Fruit fly (Drosophila melanogaster) whole organism, embryonic: ENCODE measurements around the gene PLCXD.
A peak's percentile ranks its signal among the peaks of the same experiment; 100 is the strongest.

Experiments used
- ATbp ChIP-seq: fragments of 200-800 bp; sonication (Bioruptor generic); optimal IDR thresholded peaks from 2 replicates; lab custom pipeline; 2017; ENCODE audit warnings: missing biosample characterization, mild to moderate bottlenecking, missing genetic modification characterization, missing genetic modification reagents
- Atf6 ChIP-seq: fragments of 200-800 bp; sonication (Bioruptor generic); IDR thresholded peaks from 2 replicates; pipeline ENCODE4 v1.3.6; 2022; ENCODE audit warnings: missing biosample characterization, missing genetic modification characterization
- Bgb ChIP-seq: fragments of 200-800 bp; sonication (Bioruptor generic); IDR thresholded peaks from 2 replicates; pipeline ENCODE4 v1.3.6; 2022; ENCODE audit warnings: missing biosample characterization, missing genetic modification characterization; ENCODE audit not compliant: partially characterized antibody
- CG10209 ChIP-seq: fragments of 200-800 bp; sonication (Bioruptor generic); optimal IDR thresholded peaks from 3 replicates; lab custom pipeline; 2017; ENCODE audit warnings: missing biosample characterization, mild to moderate bottlenecking, missing genetic modification characterization, missing genetic modification reagents
- CG11456 ChIP-seq: fragments of 200-800 bp; sonication (Bioruptor generic); IDR thresholded peaks from 3 replicates; pipeline ENCODE4 v1.3.6; 2022; ENCODE audit warnings: missing biosample characterization, missing genetic modification characterization
- CG11504 ChIP-seq: fragments of 200-800 bp; sonication (Bioruptor generic); optimal IDR thresholded peaks from 3 replicates; lab custom pipeline; 2019; ENCODE audit warnings: missing biosample characterization, mild to moderate bottlenecking, missing genetic modification characterization, moderate library complexity
- CG12071 ChIP-seq: fragments of 200-800 bp; sonication (Bioruptor generic); optimal IDR thresholded peaks from 3 replicates; lab custom pipeline; 2018; ENCODE audit warnings: missing biosample characterization, mild to moderate bottlenecking, missing genetic modification characterization
- CG12219 ChIP-seq: fragments of 200-800 bp; sonication (Bioruptor generic); optimal IDR thresholded peaks from 3 replicates; lab custom pipeline; 2018; ENCODE audit warnings: missing biosample characterization, mild to moderate bottlenecking, missing genetic modification characterization
- CG13123 ChIP-seq: fragments of 200-800 bp; sonication (Bioruptor generic); optimal IDR thresholded peaks from 2 replicates; lab custom pipeline; 2016; ENCODE audit warnings: missing biosample characterization, missing genetic modification characterization
- CG13424 ChIP-seq: fragments of 200-800 bp; sonication (Bioruptor generic); optimal IDR thresholded peaks from 2 replicates; lab custom pipeline; 2019; ENCODE audit warnings: missing biosample characterization, mild to moderate bottlenecking, missing genetic modification characterization, moderate library complexity
- CG15269 ChIP-seq: fragments of 200-800 bp; sonication (Bioruptor generic); optimal IDR thresholded peaks from 2 replicates; lab custom pipeline; 2018; ENCODE audit warnings: missing biosample characterization, mild to moderate bottlenecking, missing genetic modification characterization, moderate library complexity
- CG15514 ChIP-seq: fragments of 200-800 bp; sonication (Bioruptor generic); optimal IDR thresholded peaks from 3 replicates; lab custom pipeline; 2017; ENCODE audit warnings: missing biosample characterization, missing genetic modification characterization, mild to moderate bottlenecking, moderate library complexity, missing genetic modification reagents
- CG1603 ChIP-seq: fragments of 200-800 bp; sonication (Bioruptor generic); optimal IDR thresholded peaks from 2 replicates; lab custom pipeline; 2019; ENCODE audit warnings: missing biosample characterization, mild to moderate bottlenecking, missing genetic modification characterization, moderate library complexity
- CG17359 ChIP-seq: fragments of 200-800 bp; sonication (Bioruptor generic); optimal IDR thresholded peaks from 3 replicates; lab custom pipeline; 2018; ENCODE audit warnings: missing biosample characterization, mild to moderate bottlenecking, missing genetic modification characterization, moderate library complexity
- CG33557 ChIP-seq: fragments of 200-800 bp; sonication (Bioruptor generic); optimal IDR thresholded peaks from 2 replicates; lab custom pipeline; 2019; ENCODE audit warnings: missing biosample characterization, mild to moderate bottlenecking, missing genetic modification characterization, moderate library complexity
- CG7839 ChIP-seq: fragments of 200-800 bp; sonication (Bioruptor generic); optimal IDR thresholded peaks from 3 replicates; lab custom pipeline; 2018; ENCODE audit warnings: missing biosample characterization, mild to moderate bottlenecking, missing genetic modification characterization, moderate library complexity
- CrebB ChIP-seq: fragments of 200-800 bp; sonication (Bioruptor generic); optimal IDR thresholded peaks from 3 replicates; lab custom pipeline; 2018; ENCODE audit warnings: missing biosample characterization, mild to moderate bottlenecking, missing genetic modification characterization
- Dfd ChIP-seq, 2 experiments: fragments of >200 bp; optimal IDR thresholded peaks; 2 replicates each; lab custom pipeline; 2017; ENCODE audit warnings: missing biosample characterization in 2 of 2, missing genetic modification characterization in 2 of 2
- Dip2 ChIP-seq: fragments of 200-800 bp; sonication (Bioruptor generic); IDR thresholded peaks from 2 replicates; pipeline ENCODE4 v1.3.6; 2022; ENCODE audit warnings: missing biosample characterization, missing genetic modification characterization
- Drgx ChIP-seq: fragments of 200-800 bp; sonication (Bioruptor generic); IDR thresholded peaks from 2 replicates; pipeline ENCODE4 v1.3.6; 2022; ENCODE audit warnings: missing biosample characterization, missing genetic modification characterization
- E2f1 ChIP-seq: fragments of 200-800 bp; sonication (Bioruptor generic); IDR thresholded peaks from 2 replicates; pipeline ENCODE4 v1.3.6; 2022; ENCODE audit warnings: missing biosample characterization, missing genetic modification characterization
- E2f2 ChIP-seq: fragments of 200-800 bp; sonication (Bioruptor generic); IDR thresholded peaks from 2 replicates; pipeline ENCODE4 v1.3.6; 2022; ENCODE audit warnings: missing biosample characterization, missing genetic modification characterization
- Ets65A ChIP-seq: fragments of 200-800 bp; sonication (Bioruptor generic); peaks from one replicate; lab custom pipeline; 2016; ENCODE audit warnings: missing biosample characterization, missing genetic modification characterization
- Hmr ChIP-seq: fragments of 200-800 bp; sonication (Bioruptor generic); optimal IDR thresholded peaks from 3 replicates; lab custom pipeline; 2017; ENCODE audit warnings: mild to moderate bottlenecking, missing biosample characterization, missing genetic modification reagents, missing genetic modification characterization
- NfI ChIP-seq: fragments of 200-800 bp; sonication (Bioruptor generic); optimal IDR thresholded peaks from 3 replicates; lab custom pipeline; 2018; ENCODE audit warnings: missing biosample characterization, mild to moderate bottlenecking, missing genetic modification characterization, moderate library complexity
- PHDP ChIP-seq: fragments of 200-800 bp; sonication (Bioruptor generic); optimal IDR thresholded peaks from 3 replicates; lab custom pipeline; 2018; ENCODE audit warnings: missing biosample characterization, mild to moderate bottlenecking, missing genetic modification characterization, moderate library complexity
- Ptx1 ChIP-seq: fragments of 200-800 bp; sonication (Bioruptor generic); IDR thresholded peaks from 2 replicates; pipeline ENCODE4 v1.3.6; 2022; ENCODE audit warnings: missing biosample characterization, missing genetic modification characterization
- Rfx ChIP-seq: fragments of 200-800 bp; sonication (Bioruptor generic); IDR thresholded peaks from 2 replicates; pipeline ENCODE4 v1.3.6; 2022; ENCODE audit warnings: missing biosample characterization, missing genetic modification characterization
- Usf ChIP-seq: fragments of 200-800 bp; sonication (Bioruptor generic); optimal IDR thresholded peaks from 2 replicates; lab custom pipeline; 2017; ENCODE audit warnings: missing genotype, missing biosample characterization, missing genetic modification characterization
- cg ChIP-seq: fragments of 200-800 bp; sonication (Bioruptor generic); optimal IDR thresholded peaks from 3 replicates; lab custom pipeline; 2019; ENCODE audit warnings: missing biosample characterization, mild to moderate bottlenecking, missing genetic modification characterization, moderate library complexity
- chinmo ChIP-seq: fragments of 200-800 bp; sonication (Bioruptor generic); IDR thresholded peaks from 4 replicates; pipeline ENCODE4 v1.3.6; 2022; ENCODE audit warnings: missing biosample characterization, missing genetic modification characterization; ENCODE audit not compliant: partially characterized antibody
- fd3F ChIP-seq: fragments of 200-800 bp; sonication (Bioruptor generic); optimal IDR thresholded peaks from 2 replicates; lab custom pipeline; 2018; ENCODE audit warnings: missing biosample characterization, mild to moderate bottlenecking, missing genetic modification characterization, moderate library complexity
- gsb ChIP-seq: fragments of 200-800 bp; sonication (Bioruptor generic); IDR thresholded peaks from 2 replicates; pipeline ENCODE4 v1.3.6; 2022; ENCODE audit warnings: missing biosample characterization, missing genetic modification characterization
- ind ChIP-seq: fragments of 200-800 bp; sonication (Bioruptor generic); optimal IDR thresholded peaks from 3 replicates; lab custom pipeline; 2016; ENCODE audit warnings: missing biosample characterization, missing genetic modification characterization
- lab ChIP-seq: fragments of 200-800 bp; sonication (Bioruptor generic); optimal IDR thresholded peaks from 3 replicates; lab custom pipeline; 2017; ENCODE audit warnings: missing biosample characterization, missing genetic modification characterization, mild to moderate bottlenecking, moderate library complexity, missing genetic modification reagents
- lov ChIP-seq, 2 experiments: fragments of 200-800 bp in 1 of 2; fragments of >200 bp in 1 of 2; sonication (Bioruptor generic) in 1 of 2; IDR thresholded peaks in 1 of 2; optimal IDR thresholded peaks in 1 of 2; 2 replicates in 1 of 2; 3 replicates in 1 of 2; pipeline versions ENCODE4 v1.3.6 to Lab custom; 2017 to 2022; ENCODE audit warnings: missing biosample characterization in 1 of 2, missing genetic modification characterization in 1 of 2
- nerfin-2 ChIP-seq: fragments of 200-800 bp; sonication (Bioruptor generic); IDR thresholded peaks from 2 replicates; pipeline ENCODE4 v1.3.6; 2022; ENCODE audit warnings: missing biosample characterization, missing genetic modification characterization; ENCODE audit not compliant: partially characterized antibody
- org-1 ChIP-seq: fragments of 200-800 bp; sonication (Bioruptor generic); optimal IDR thresholded peaks from 2 replicates; lab custom pipeline; 2017; ENCODE audit warnings: missing biosample characterization, missing genetic modification characterization
- pan ChIP-seq, 4 experiments: fragments of >200 bp in 3 of 4; fragments of 200-800 bp in 1 of 4; sonication (Bioruptor generic) in 1 of 4; optimal IDR thresholded peaks in 3 of 4; IDR thresholded peaks in 1 of 4; 2 replicates each; pipeline versions ENCODE4 v1.3.6 to Lab custom; 2017 to 2022; ENCODE audit warnings: missing biosample characterization in 2 of 4, missing genetic modification characterization in 2 of 4, mixed read lengths in 1 of 4
- pros ChIP-seq: fragments of 200-800 bp; sonication (Bioruptor generic); optimal IDR thresholded peaks from 3 replicates; lab custom pipeline; 2019; ENCODE audit warnings: missing biosample characterization, mild to moderate bottlenecking, missing genetic modification characterization, moderate library complexity
- row ChIP-seq: fragments of 200-800 bp; sonication (Bioruptor generic); IDR thresholded peaks from 3 replicates; pipeline ENCODE4 v1.3.6; 2022; ENCODE audit warnings: missing biosample characterization, missing genetic modification characterization
- sd ChIP-seq: fragments of 200-800 bp; sonication (Bioruptor generic); optimal IDR thresholded peaks from 3 replicates; lab custom pipeline; 2018; ENCODE audit warnings: missing biosample characterization, mild to moderate bottlenecking, missing genetic modification characterization, moderate library complexity
- slbo ChIP-seq: fragments of 200-800 bp; sonication (Bioruptor generic); IDR thresholded peaks from 2 replicates; pipeline ENCODE4 v1.3.6; 2022; ENCODE audit warnings: missing biosample characterization, missing genetic modification characterization
- sob ChIP-seq: fragments of 200-800 bp; sonication (Bioruptor generic); IDR thresholded peaks from 2 replicates; pipeline ENCODE4 v1.3.6; 2022; ENCODE audit warnings: missing biosample characterization, missing genetic modification characterization
- stwl ChIP-seq: fragments of 200-800 bp; sonication (Bioruptor generic); optimal IDR thresholded peaks from 3 replicates; lab custom pipeline; 2018; ENCODE audit warnings: missing biosample characterization, mild to moderate bottlenecking, missing genetic modification characterization, moderate library complexity
- tap ChIP-seq: fragments of 200-800 bp; optimal IDR thresholded peaks from 3 replicates; lab custom pipeline; 2019; ENCODE audit warnings: missing biosample characterization, mild to moderate bottlenecking, missing genetic modification characterization, moderate library complexity
- tup ChIP-seq: fragments of 200-800 bp; sonication (Bioruptor generic); optimal IDR thresholded peaks from 2 replicates; lab custom pipeline; 2016; ENCODE audit warnings: missing biosample characterization, mild to moderate bottlenecking, missing genetic modification characterization, moderate library complexity

Gene PLCXD

dm6 chr2L:12025505-12025904 lies 23.7 kb upstream of the PLCXD start (continued):
- TF ChIP-seq Dfd (GFP tag; optimal IDR thresholded peaks at IDR 0.05; lab: Kevin White, UChicago) (no peak), fd3F (GFP tag; lab: Kevin White, UChicago) (no peak), CG13123 (GFP tag; lab: Kevin White, UChicago) (no peak), sd (tag; lab: Kevin White, UChicago) (peak; percentile 4), Drgx (GFP tag; lab: Robert Waterston, UW) (peak; percentile 67), E2f1 (0 out of 2 replicates have a peak, but pooled peaks have one; percentile 9), ind (GFP tag; lab: Kevin White, UChicago) (peak; percentile 0), row (peak; percentile 45; the same call in 1 of the 3 replicates), CG11456 (0 out of 3 replicates have a peak, but pooled peaks have one; percentile 24), chinmo (GFP tag; lab: Robert Waterston, UW) (peak; percentile 82; the same call in 2 of the 4 replicates), CG11504 (tag; lab: Kevin White, UChicago) (peak; percentile 54), tup (no peak), CG10209 (peak; percentile 13), CG7839 (tag; lab: Kevin White, UChicago) (peak; percentile 20), PHDP (tag; lab: Kevin White, UChicago) (peak; percentile 4), lov (optimal IDR thresholded peaks at IDR 0.05; lab: Kevin White, UChicago) (no peak), lov (GFP tag; IDR thresholded peaks at IDR 0.05; lab: Robert Waterston, UW) (0 out of 3 replicates have a peak, but pooled peaks have one; percentile 45), pros (GFP tag; lab: Kevin White, UChicago) (no peak), Ets65A (GFP tag; lab: Kevin White, UChicago) (peak; percentile 70), CG13424 (peak; percentile 15), Bgb (GFP tag; lab: Robert Waterston, UW) (0 out of 2 replicates have a peak, but pooled peaks have one; percentile 16), stwl (tag; lab: Kevin White, UChicago) (no peak), Hmr (GFP tag; lab: Kevin White, UChicago) (peak; percentile 13), CG1603 (tag; lab: Kevin White, UChicago) (peak; percentile 17), NfI (GFP tag; lab: Kevin White, UChicago) (peak; percentile 8), CrebB (tag; lab: Kevin White, UChicago) (peak; percentile 3), Dip2 (GFP tag; lab: Robert Waterston, UW) (no peak), slbo (peak; percentile 38; the same call in 1 of the 2 replicates), nerfin-2 (GFP tag; lab: Robert Waterston, UW) (no peak), gsb (GFP tag; lab: Robert Waterston, UW) (0 out of 2 replicates have a peak, but pooled peaks have one; percentile 39), E2f2 (GFP tag; lab: Robert Waterston, UW) (peak; percentile 11; the same call in 1 of the 2 replicates), cg (GFP tag; lab: Kevin White, UChicago) (no peak), sob (GFP tag; lab: Robert Waterston, UW) (0 out of 2 replicates have a peak, but pooled peaks have one; percentile 31), CG17359 (peak; percentile 7), CG12071 (GFP tag; lab: Kevin White, UChicago) (peak; percentile 43), org-1 (GFP tag; lab: Kevin White, UChicago) (peak; percentile 14), Usf (GFP tag; lab: Kevin White, UChicago) (no peak), Ptx1 (0 out of 2 replicates have a peak, but pooled peaks have one; percentile 24), CG33557 (GFP tag; lab: Kevin White, UChicago) (no peak), Atf6 (GFP tag; lab: Robert Waterston, UW) (peak; percentile 21; the same call in 1 of the 2 replicates), pan (optimal IDR thresholded peaks at IDR 0.05; lab: Kevin White, UChicago) (no peak), pan (GFP tag; optimal IDR thresholded peaks at IDR 0.05 in 1 of 2, IDR thresholded peaks at IDR 0.05 in 1 of 2) (peak in 1 of 2 experiments; percentile 49), CG12219 (peak; percentile 3), CG15269 (tag; lab: Kevin White, UChicago) (peak; percentile 32), lab (GFP tag; lab: Kevin White, UChicago) (peak; percentile 51), CG15514 (GFP tag; lab: Kevin White, UChicago) (peak; percentile 15), Rfx (peak; percentile 52; the same call in 1 of the 2 replicates), ATbp (GFP tag; lab: Kevin White, UChicago) (peak; percentile 8), tap (tag; lab: Kevin White, UChicago) (peak; percentile 3)
